Worm (Caenorhabditis elegans) whole organism, L4 larva: Measurements from ENCODE around the gene pms-2.

Experiments
- F10B5.3 ChIP-seq: sonication (generic microtip); optimal IDR thresholded peaks from 2 replicates; lab custom pipeline; 2016; ENCODE audit warnings: mild to moderate bottlenecking, missing genetic modification characterization, missing compliant biosample characterization
- Y5F2A.4 ChIP-seq: fragments of 200-800 bp; sonication (Bioruptor generic); optimal IDR thresholded peaks from 2 replicates; lab custom pipeline; 2018; ENCODE audit warnings: mild to moderate bottlenecking, missing genetic modification characterization, missing compliant biosample characterization
- ZK546.5 ChIP-seq, 2 experiments: sonication (generic microtip); optimal IDR thresholded peaks; 2 replicates each; lab custom pipeline; 2017; ENCODE audit warnings: missing biosample characterization in 2 of 2, missing genetic modification characterization in 2 of 2
- aha-1 ChIP-seq: fragments of 150-350 bp; peaks from one replicate; lab custom pipeline; 2014; ENCODE audit warnings: missing biosample characterization, missing genetic modification characterization
- ceh-82 ChIP-seq: sonication (generic microtip); optimal IDR thresholded peaks from 2 replicates; lab custom pipeline; 2017; ENCODE audit warnings: missing biosample characterization, missing genetic modification characterization
- ces-1 ChIP-seq: fragments of 150-350 bp; sonication (generic microtip); optimal IDR thresholded peaks from 4 replicates; lab custom pipeline; 2014; ENCODE audit warnings: missing biosample characterization, missing genetic modification reagents, missing genetic modification characterization
- daf-12 ChIP-seq: fragments of 150-350 bp; optimal IDR thresholded peaks from 2 replicates; lab custom pipeline; 2014; ENCODE audit warnings: missing biosample characterization, missing genetic modification reagents, missing genetic modification characterization
- daf-16 ChIP-seq, 3 experiments: sonication (generic microtip); optimal IDR thresholded peaks; 2 replicates each; lab custom pipeline; 2016 to 2017; ENCODE audit warnings: missing genetic modification characterization in 3 of 3, missing genetic modification reagents in 3 of 3, mild to moderate bottlenecking in 2 of 3, missing compliant biosample characterization in 2 of 3, missing biosample characterization in 1 of 3, moderate library complexity in 1 of 3
- dmd-6 ChIP-seq: fragments of 200-800 bp; sonication (Bioruptor generic); IDR thresholded peaks from 2 replicates; pipeline ENCODE4 v1.3.6; 2022; ENCODE audit warnings: missing genetic modification reagents, missing genetic modification characterization, missing compliant biosample characterization
- dmd-8 ChIP-seq: fragments of 200-800 bp; sonication (Bioruptor generic); IDR thresholded peaks from 2 replicates; pipeline ENCODE4 v1.3.6; 2022; ENCODE audit warnings: missing genetic modification characterization, missing compliant biosample characterization
- dve-1 ChIP-seq: sonication (generic microtip); optimal IDR thresholded peaks from 2 replicates; lab custom pipeline; 2017; ENCODE audit warnings: antibody characterized with exemption, mild to moderate bottlenecking, missing genetic modification characterization, missing compliant biosample characterization; ENCODE audit not compliant: insufficient read depth
- egl-43 ChIP-seq: fragments of 200-800 bp; sonication (Bioruptor generic); IDR thresholded peaks from 2 replicates; pipeline ENCODE4 v1.3.6; 2022; ENCODE audit warnings: missing genetic modification reagents, missing genetic modification characterization, missing compliant biosample characterization
- fos-1 ChIP-seq: fragments of 150-350 bp; optimal IDR thresholded peaks from 2 replicates; lab custom pipeline; 2014; ENCODE audit warnings: missing biosample characterization, missing genetic modification characterization
- hif-1 ChIP-seq, 2 experiments: sonication (generic microtip); optimal IDR thresholded peaks; 2 replicates each; lab custom pipeline; 2016 to 2017; ENCODE audit warnings: missing compliant biosample characterization in 2 of 2, missing genetic modification characterization in 2 of 2, missing genetic modification reagents in 2 of 2, missing genotype in 2 of 2, mild to moderate bottlenecking in 1 of 2
- lin-15B ChIP-seq: fragments of 150-350 bp; sonication (generic microtip); optimal IDR thresholded peaks from 3 replicates; lab custom pipeline; 2014; ENCODE audit warnings: missing biosample characterization, missing genetic modification characterization
- madf-5 ChIP-seq, 2 experiments: fragments of 200-800 bp; sonication (Bioruptor generic); IDR thresholded peaks; 2 replicates each; pipeline ENCODE4 v1.3.6; 2022; ENCODE audit warnings: missing compliant biosample characterization in 2 of 2, missing genetic modification characterization in 2 of 2
- mdl-1 ChIP-seq, 2 experiments: fragments of 150-350 bp in 1 of 2; sonication (generic microtip) in 1 of 2; optimal IDR thresholded peaks; 2 replicates each; lab custom pipeline; 2014 to 2017; ENCODE audit warnings: missing biosample characterization in 2 of 2, missing genetic modification characterization in 2 of 2
- mxl-3 ChIP-seq: fragments of 200-800 bp; sonication (Bioruptor generic); optimal IDR thresholded peaks from 2 replicates; lab custom pipeline; 2018; ENCODE audit warnings: mild to moderate bottlenecking, missing genetic modification characterization, missing compliant biosample characterization
- nhr-102 ChIP-seq: sonication (generic microtip); optimal IDR thresholded peaks from 2 replicates; lab custom pipeline; 2016; ENCODE audit warnings: mild to moderate bottlenecking, missing genetic modification characterization, moderate library complexity, missing compliant biosample characterization
- nhr-28 ChIP-seq: fragments of 150-350 bp; optimal IDR thresholded peaks from 2 replicates; lab custom pipeline; 2014; ENCODE audit warnings: missing biosample characterization, missing genetic modification characterization
- nhr-41 ChIP-seq: fragments of 200-800 bp; sonication (Bioruptor generic); IDR thresholded peaks from 2 replicates; pipeline ENCODE4 v1.3.6; 2022; ENCODE audit warnings: missing genetic modification reagents, missing genetic modification characterization, missing compliant biosample characterization
- nhr-48 ChIP-seq: sonication (generic microtip); optimal IDR thresholded peaks from 2 replicates; lab custom pipeline; 2016; ENCODE audit warnings: mild to moderate bottlenecking, missing genetic modification characterization, missing compliant biosample characterization
- php-3 ChIP-seq: fragments of 200-800 bp; sonication (Bioruptor generic); IDR thresholded peaks from 2 replicates; pipeline ENCODE4 v1.3.6; 2022; ENCODE audit warnings: missing genetic modification reagents, missing genetic modification characterization, missing compliant biosample characterization
- pqm-1 ChIP-seq: sonication (generic microtip); optimal IDR thresholded peaks from 2 replicates; lab custom pipeline; 2017; ENCODE audit warnings: missing biosample characterization, missing genetic modification characterization
- saeg-2 ChIP-seq: fragments of 200-800 bp; sonication (Bioruptor generic); IDR thresholded peaks from 2 replicates; pipeline ENCODE4 v1.3.6; 2022; ENCODE audit warnings: missing genetic modification reagents, missing genetic modification characterization, missing compliant biosample characterization
- skn-1 ChIP-seq: fragments of 150-350 bp; optimal IDR thresholded peaks from 2 replicates; lab custom pipeline; 2014; ENCODE audit warnings: missing biosample characterization, missing genetic modification characterization
- snpc-4 ChIP-seq: fragments of 150-350 bp; optimal IDR thresholded peaks from 2 replicates; lab custom pipeline; 2014; ENCODE audit warnings: missing biosample characterization, missing genetic modification characterization
- spr-1 ChIP-seq: sonication (generic microtip); optimal IDR thresholded peaks from 2 replicates; lab custom pipeline; 2016; ENCODE audit warnings: mild to moderate bottlenecking, missing genetic modification characterization, missing compliant biosample characterization
- spr-3 ChIP-seq: fragments of 200-800 bp; sonication (Bioruptor generic); optimal IDR thresholded peaks from 2 replicates; lab custom pipeline; 2018; ENCODE audit warnings: mild to moderate bottlenecking, missing genetic modification characterization, missing compliant biosample characterization
- unc-130 ChIP-seq: sonication (generic microtip); optimal IDR thresholded peaks from 2 replicates; lab custom pipeline; 2016; ENCODE audit warnings: missing genetic modification reagents, missing genetic modification characterization, missing compliant biosample characterization
- unc-39 ChIP-seq: sonication (generic microtip); optimal IDR thresholded peaks from 2 replicates; lab custom pipeline; 2017; ENCODE audit warnings: missing biosample characterization, missing genetic modification characterization
- vab-7 ChIP-seq: fragments of 200-800 bp; sonication (Bioruptor generic); IDR thresholded peaks from 2 replicates; pipeline ENCODE4 v1.3.6; 2022; ENCODE audit warnings: missing genetic modification reagents, missing genetic modification characterization, missing compliant biosample characterization
- zfp-2 ChIP-seq: sonication (generic microtip); optimal IDR thresholded peaks from 2 replicates; lab custom pipeline; 2016; ENCODE audit warnings: mild to moderate bottlenecking, missing genetic modification characterization, missing compliant biosample characterization
- zfp-3 ChIP-seq: fragments of 200-800 bp; sonication (Bioruptor generic); conservative IDR thresholded peaks from 2 replicates; pipeline ENCODE4 v1.3.6; 2022; ENCODE audit warnings: missing genetic modification reagents, missing genetic modification characterization, missing compliant biosample characterization

pms-2 gene

DNA sequence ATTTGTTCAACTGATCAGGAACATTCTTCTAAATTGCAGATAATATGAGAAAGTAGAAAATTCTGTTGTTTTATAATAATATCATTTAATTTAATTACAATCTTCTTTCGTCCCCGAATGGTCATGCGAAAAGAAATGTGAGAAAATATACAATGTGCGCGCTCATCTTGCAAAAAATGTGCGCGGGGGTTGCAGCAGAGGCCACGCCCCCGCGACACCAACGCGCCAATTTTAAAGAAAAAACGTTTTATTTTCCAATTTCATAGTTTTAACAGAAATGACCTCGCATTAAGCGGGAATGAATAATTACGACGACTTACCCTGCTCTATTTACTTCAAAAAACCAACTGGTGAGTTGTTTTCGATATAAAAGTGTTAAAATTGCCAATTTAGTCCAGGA lies 40.1 kb upstream of the pms-2 start, which contains the start of gene sas-5 (continued):
- TF ChIP-seq spr-1 (tag; lab: Kevin White, UChicago) (peak; percentile 57), daf-12 (tag; lab: Kevin White, UChicago) (no peak), php-3 (GFP tag; lab: Robert Waterston, UW) (0 out of 2 replicates have a peak, but pooled peaks have one; percentile 9), egl-43 (GFP tag; lab: Robert Waterston, UW) (peak; percentile 64; the same call in 1 of the 2 replicates), hif-1 (tag; optimal IDR thresholded peaks at IDR 0.05; lab: Kevin White, UChicago) (peak in 1 of 2 experiments; percentile 54), zfp-3 (no peak)

ce11 chrV:11610049-11610448 lies 39.6 kb upstream of the pms-2 start, which contains the start of gene piit-1:
piit-1 (minus strand) TSS chrV:11610149.
- no peak for TF ChIP-seq nhr-102
- no peak for TF ChIP-seq ceh-82 (tag; lab: Kevin White, UChicago)
- TF ChIP-seq dve-1 (tag; lab: Kevin White, UChicago), result no peak
- TF ChIP-seq ces-1 (GFP tag; lab: Kevin White, UChicago), result no peak
- TF ChIP-seq unc-39 (tag; lab: Kevin White, UChicago), result no peak
- no peak for TF ChIP-seq mdl-1 (tag; optimal IDR thresholded peaks at IDR 0.05; lab: Kevin White, UChicago)
- TF ChIP-seq nhr-41 (GFP tag; lab: Robert Waterston, UW), result no peak
- TF ChIP-seq madf-5 (GFP tag; IDR thresholded peaks at IDR 0.05; lab: Robert Waterston, UW), result no peak
- no peak for TF ChIP-seq dmd-8
- TF ChIP-seq nhr-48 (tag; lab: Kevin White, UChicago), result no peak
- TF ChIP-seq ZK546.5 (tag; optimal IDR thresholded peaks at IDR 0.05; lab: Kevin White, UChicago), result no peak

ce11 chrV:11606424-11606823 lies 36.0 kb upstream of the pms-2 start, which contains the start of gene idpp-16:
idpp-16 (minus strand) TSS chrV:11606524.
- no peak for TF ChIP-seq pqm-1 (tag; lab: Kevin White, UChicago)
- no peak for TF ChIP-seq mdl-1 (tag; optimal IDR thresholded peaks at IDR 0.05; lab: Kevin White, UChicago)
- TF ChIP-seq skn-1, result no peak
- no peak for TF ChIP-seq fos-1 (tag; lab: Kevin White, UChicago)
- no peak for TF ChIP-seq zfp-2 (tag; lab: Kevin White, UChicago)
- no peak for TF ChIP-seq Y5F2A.4 (GFP tag; lab: Kevin White, UChicago)
- no peak for TF ChIP-seq unc-130
- TF ChIP-seq F10B5.3 (tag; lab: Kevin White, UChicago), result no peak
- TF ChIP-seq vab-7 (GFP tag; lab: Robert Waterston, UW), result no peak
- TF ChIP-seq mxl-3 (GFP tag; lab: Kevin White, UChicago), result no peak
- no peak for TF ChIP-seq spr-3

DNA sequence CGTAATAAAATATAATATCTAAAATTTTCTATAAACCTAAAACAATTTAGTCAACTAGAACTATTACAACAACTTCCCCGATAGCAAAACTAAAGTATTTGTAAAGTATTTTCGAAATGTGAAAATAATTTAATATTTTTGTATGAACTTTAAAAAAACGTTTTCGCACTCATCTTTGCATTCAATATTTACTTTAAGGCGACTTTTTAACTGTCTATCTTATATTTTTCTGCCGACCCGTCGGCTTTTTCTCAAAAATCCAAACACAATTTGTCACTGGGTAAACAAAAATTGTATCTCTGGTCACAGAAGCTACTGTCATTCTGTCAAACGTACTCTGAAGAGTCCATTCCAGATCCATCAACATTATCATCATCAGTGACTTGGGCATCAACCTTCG lies 34.8 kb upstream of the pms-2 start:
- TF ChIP-seq lin-15B (tag; lab: Kevin White, UChicago), result no peak
- no peak for TF ChIP-seq snpc-4 (tag; lab: Kevin White, UChicago)

DNA sequence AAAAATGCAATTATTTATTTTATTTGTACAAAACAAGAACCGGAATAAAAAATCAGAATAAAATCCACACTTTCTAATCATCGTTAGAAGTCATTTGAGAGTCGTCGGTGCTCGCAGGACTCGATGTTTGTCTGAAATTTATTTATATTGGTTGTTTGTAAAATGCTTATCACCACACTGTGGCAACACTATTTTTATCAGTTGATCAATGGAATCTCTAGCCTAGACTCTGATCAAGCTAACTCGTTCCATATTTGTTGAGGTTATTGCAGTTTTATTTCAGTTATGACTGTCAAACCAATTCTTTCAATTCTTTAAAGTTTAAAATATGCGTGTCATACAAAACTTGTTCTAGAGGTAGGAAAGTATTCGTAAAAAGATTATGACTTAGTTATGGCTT lies 34.1 kb upstream of the pms-2 start, which contains the start of gene dhs-20:
Gene dhs-20 (minus strand): TSS at position 80 of the 400 bp plus-strand sequence.
- no peak for TF ChIP-seq daf-16 (GFP tag; optimal IDR thresholded peaks at IDR 0.05; lab: Kevin White, UChicago)
- TF ChIP-seq daf-16 (tag; optimal IDR thresholded peaks at IDR 0.05; lab: Kevin White, UChicago), result peak; percentile 86
- peak; percentile 23; the same call in 1 of the 2 replicates for TF ChIP-seq dmd-6 (GFP tag; lab: Robert Waterston, UW)
- peak; percentile 41 for TF ChIP-seq dve-1 (tag; lab: Kevin White, UChicago)
- peak; percentile 60 for TF ChIP-seq nhr-28
- peak; percentile 35 for TF ChIP-seq aha-1
- no peak for TF ChIP-seq fos-1 (tag; lab: Kevin White, UChicago)
- TF ChIP-seq nhr-102, result no peak
- TF ChIP-seq saeg-2 (GFP tag; lab: Robert Waterston, UW), result no peak
- peak; percentile 14 for TF ChIP-seq pqm-1 (tag; lab: Kevin White, UChicago)
